Worm (Caenorhabditis elegans) whole organism, L4 larva: ENCODE results near the gene C17G1.5.

Experiments
- F10B5.3 ChIP-seq: sonication (generic microtip); optimal IDR thresholded peaks from 2 replicates; lab custom pipeline; 2016; ENCODE audit warnings: mild to moderate bottlenecking, missing genetic modification characterization, missing compliant biosample characterization
- F37D6.2 ChIP-seq: sonication (generic microtip); optimal IDR thresholded peaks from 2 replicates; lab custom pipeline; 2016; ENCODE audit warnings: mild to moderate bottlenecking, missing genetic modification characterization, missing compliant biosample characterization
- F44E2.7 ChIP-seq: fragments of 200-800 bp; sonication (Bioruptor generic); IDR thresholded peaks from 2 replicates; pipeline ENCODE4 v2.1.2; 2022; ENCODE audit warnings: missing genetic modification characterization, missing compliant biosample characterization
- T20F7.1 ChIP-seq: fragments of 200-800 bp; sonication (Bioruptor generic); optimal IDR thresholded peaks from 2 replicates; lab custom pipeline; 2018; ENCODE audit warnings: mild to moderate bottlenecking, missing genetic modification characterization, missing compliant biosample characterization
- T26A8.4 ChIP-seq: fragments of 200-800 bp; sonication (Bioruptor generic); IDR thresholded peaks from 2 replicates; pipeline ENCODE4 v1.3.6; 2022; ENCODE audit warnings: missing genetic modification characterization, missing compliant biosample characterization
- Y105C5A.15 ChIP-seq: fragments of 200-800 bp; sonication (Bioruptor generic); IDR thresholded peaks from 2 replicates; pipeline ENCODE4 v1.3.6; 2022; ENCODE audit warnings: missing genetic modification characterization, missing compliant biosample characterization
- aha-1 ChIP-seq: fragments of 150-350 bp; peaks from one replicate; lab custom pipeline; 2014; ENCODE audit warnings: missing biosample characterization, missing genetic modification characterization
- ceh-28 ChIP-seq: fragments of 150-350 bp; optimal IDR thresholded peaks from 2 replicates; lab custom pipeline; 2014; ENCODE audit warnings: missing biosample characterization, missing genetic modification reagents, missing genetic modification characterization
- ctbp-1 ChIP-seq: fragments of 200-800 bp; sonication (Bioruptor generic); IDR thresholded peaks from 2 replicates; pipeline ENCODE4 v1.3.6; 2022; ENCODE audit warnings: missing genetic modification reagents, missing genetic modification characterization, missing compliant biosample characterization
- daf-12 ChIP-seq: fragments of 150-350 bp; optimal IDR thresholded peaks from 2 replicates; lab custom pipeline; 2014; ENCODE audit warnings: missing biosample characterization, missing genetic modification reagents, missing genetic modification characterization
- daf-16 ChIP-seq, 3 experiments: sonication (generic microtip); optimal IDR thresholded peaks; 2 replicates each; lab custom pipeline; 2016 to 2017; ENCODE audit warnings: missing genetic modification characterization in 3 of 3, missing genetic modification reagents in 3 of 3, mild to moderate bottlenecking in 2 of 3, missing compliant biosample characterization in 2 of 3, missing biosample characterization in 1 of 3, moderate library complexity in 1 of 3
- daf-19 ChIP-seq: fragments of 200-800 bp; sonication (Bioruptor generic); conservative IDR thresholded peaks from 2 replicates; pipeline ENCODE4 v1.3.6; 2022; ENCODE audit warnings: missing genetic modification characterization, missing compliant biosample characterization
- daf-8 ChIP-seq: fragments of 200-800 bp; sonication (Bioruptor generic); IDR thresholded peaks from 2 replicates; pipeline ENCODE4 v1.3.6; 2022; ENCODE audit warnings: missing genetic modification characterization, missing compliant biosample characterization
- dmd-6 ChIP-seq: fragments of 200-800 bp; sonication (Bioruptor generic); IDR thresholded peaks from 2 replicates; pipeline ENCODE4 v1.3.6; 2022; ENCODE audit warnings: missing genetic modification reagents, missing genetic modification characterization, missing compliant biosample characterization
- dmd-8 ChIP-seq: fragments of 200-800 bp; sonication (Bioruptor generic); IDR thresholded peaks from 2 replicates; pipeline ENCODE4 v1.3.6; 2022; ENCODE audit warnings: missing genetic modification characterization, missing compliant biosample characterization
- dpl-1 ChIP-seq: fragments of 150-350 bp; optimal IDR thresholded peaks from 2 replicates; lab custom pipeline; 2014; ENCODE audit warnings: missing biosample characterization, missing genetic modification reagents, missing genetic modification characterization
- duxl-1 ChIP-seq: sonication (generic microtip); optimal IDR thresholded peaks from 2 replicates; lab custom pipeline; 2016; ENCODE audit warnings: mild to moderate bottlenecking, missing genetic modification characterization, moderate library complexity, missing compliant biosample characterization; ENCODE audit not compliant: poor library complexity
- dve-1 ChIP-seq: sonication (generic microtip); optimal IDR thresholded peaks from 2 replicates; lab custom pipeline; 2017; ENCODE audit warnings: antibody characterized with exemption, mild to moderate bottlenecking, missing genetic modification characterization, missing compliant biosample characterization; ENCODE audit not compliant: insufficient read depth
- fkh-10 ChIP-seq: fragments of 150-350 bp; optimal IDR thresholded peaks from 2 replicates; lab custom pipeline; 2014; ENCODE audit warnings: missing biosample characterization, missing genetic modification reagents, missing genetic modification characterization
- fos-1 ChIP-seq: fragments of 150-350 bp; optimal IDR thresholded peaks from 2 replicates; lab custom pipeline; 2014; ENCODE audit warnings: missing biosample characterization, missing genetic modification characterization
- hlh-30 ChIP-seq: sonication (generic microtip); optimal IDR thresholded peaks from 2 replicates; lab custom pipeline; 2017; ENCODE audit warnings: antibody characterized with exemption, mild to moderate bottlenecking, missing genetic modification characterization, missing compliant biosample characterization; ENCODE audit not compliant: insufficient read depth
- jun-1 ChIP-seq: fragments of 150-350 bp; optimal IDR thresholded peaks from 2 replicates; lab custom pipeline; 2014; ENCODE audit warnings: missing biosample characterization, missing genetic modification reagents, missing genetic modification characterization
- lim-7 ChIP-seq: fragments of 200-800 bp; sonication (Bioruptor generic); IDR thresholded peaks from 2 replicates; pipeline ENCODE4 v1.3.6; 2022; ENCODE audit warnings: missing genetic modification characterization, missing compliant biosample characterization
- lin-29 ChIP-seq: fragments of 200-800 bp; sonication (Bioruptor generic); IDR thresholded peaks from 2 replicates; pipeline ENCODE4 v1.3.6; 2022; ENCODE audit warnings: missing genetic modification reagents, missing genetic modification characterization, missing compliant biosample characterization
- lin-38 ChIP-seq: fragments of 200-800 bp; sonication (Bioruptor generic); IDR thresholded peaks from 2 replicates; pipeline ENCODE4 v1.3.6; 2022; ENCODE audit warnings: missing genetic modification reagents, missing genetic modification characterization, missing compliant biosample characterization
- lir-3 ChIP-seq: sonication (generic microtip); optimal IDR thresholded peaks from 2 replicates; lab custom pipeline; 2016; ENCODE audit warnings: mild to moderate bottlenecking, missing genetic modification characterization, missing compliant biosample characterization
- lsy-2 ChIP-seq, 2 experiments: fragments of 150-350 bp in 1 of 2; sonication (generic microtip) in 1 of 2; optimal IDR thresholded peaks; 2 replicates each; lab custom pipeline; 2014 to 2017; ENCODE audit warnings: missing biosample characterization in 2 of 2, missing genetic modification characterization in 2 of 2
- mdl-1 ChIP-seq, 2 experiments: fragments of 150-350 bp in 1 of 2; sonication (generic microtip) in 1 of 2; optimal IDR thresholded peaks; 2 replicates each; lab custom pipeline; 2014 to 2017; ENCODE audit warnings: missing biosample characterization in 2 of 2, missing genetic modification characterization in 2 of 2
- mdt-29 ChIP-seq: fragments of 200-800 bp; sonication (Bioruptor generic); IDR thresholded peaks from 2 replicates; pipeline ENCODE4 v1.3.6; 2022; ENCODE audit warnings: missing genetic modification reagents, missing genetic modification characterization, missing compliant biosample characterization
- mes-2 ChIP-seq: sonication (generic microtip); optimal IDR thresholded peaks from 2 replicates; lab custom pipeline; 2016; ENCODE audit warnings: missing genotype, mild to moderate bottlenecking, missing genetic modification characterization, missing compliant biosample characterization; ENCODE audit not compliant: poor library complexity, severe bottlenecking
- mxl-2 ChIP-seq: fragments of 200-800 bp; sonication (Bioruptor generic); conservative IDR thresholded peaks from 2 replicates; pipeline ENCODE4 v1.3.6; 2022; ENCODE audit warnings: missing genetic modification reagents, missing genetic modification characterization, missing compliant biosample characterization
- nhr-11 ChIP-seq: fragments of 150-350 bp; optimal IDR thresholded peaks from 2 replicates; lab custom pipeline; 2014; ENCODE audit warnings: missing biosample characterization, missing genetic modification characterization
- nhr-25 ChIP-seq: sonication (generic microtip); optimal IDR thresholded peaks from 2 replicates; lab custom pipeline; 2017; ENCODE audit warnings: missing genetic modification characterization, mild to moderate bottlenecking, missing compliant biosample characterization, antibody characterized with exemption, moderate library complexity, borderline replicate concordance; ENCODE audit not compliant: insufficient read depth
- nhr-42 ChIP-seq: fragments of 200-800 bp; sonication (Bioruptor generic); IDR thresholded peaks from 2 replicates; pipeline ENCODE4 v1.3.6; 2022; ENCODE audit warnings: missing genetic modification characterization, missing compliant biosample characterization
- nhr-6 ChIP-seq: fragments of 150-350 bp; optimal IDR thresholded peaks from 2 replicates; lab custom pipeline; 2014; ENCODE audit warnings: missing biosample characterization, missing genetic modification characterization
- nhr-77 ChIP-seq: fragments of 150-350 bp; optimal IDR thresholded peaks from 2 replicates; lab custom pipeline; 2014; ENCODE audit warnings: missing biosample characterization, missing genetic modification characterization
- rbr-2 ChIP-seq: sonication (generic microtip); optimal IDR thresholded peaks from 2 replicates; lab custom pipeline; 2016; ENCODE audit warnings: missing genotype, missing genetic modification characterization, missing compliant biosample characterization
- skn-1 ChIP-seq: fragments of 150-350 bp; optimal IDR thresholded peaks from 2 replicates; lab custom pipeline; 2014; ENCODE audit warnings: missing biosample characterization, missing genetic modification characterization
- spr-1 ChIP-seq: sonication (generic microtip); optimal IDR thresholded peaks from 2 replicates; lab custom pipeline; 2016; ENCODE audit warnings: mild to moderate bottlenecking, missing genetic modification characterization, missing compliant biosample characterization
- unc-62 ChIP-seq, 3 experiments: fragments of 150-350 bp in 1 of 3; sonication (generic microtip); optimal IDR thresholded peaks in 2 of 3; peaks in 1 of 3; 1 replicate in 1 of 3; 2 replicates in 2 of 3; lab custom pipeline; 2014 to 2017; ENCODE audit warnings: missing biosample characterization in 3 of 3, missing genetic modification characterization in 3 of 3, missing genetic modification reagents in 3 of 3, missing genotype in 1 of 3
- zag-1 ChIP-seq: fragments of 150-350 bp; optimal IDR thresholded peaks from 2 replicates; lab custom pipeline; 2014; ENCODE audit warnings: missing biosample characterization, missing genetic modification characterization
- zfp-3 ChIP-seq: fragments of 200-800 bp; sonication (Bioruptor generic); conservative IDR thresholded peaks from 2 replicates; pipeline ENCODE4 v1.3.6; 2022; ENCODE audit warnings: missing genetic modification reagents, missing genetic modification characterization, missing compliant biosample characterization
- zip-2 ChIP-seq: fragments of 150-350 bp; optimal IDR thresholded peaks from 2 replicates; lab custom pipeline; 2014; ENCODE audit warnings: missing biosample characterization, missing genetic modification characterization
- ztf-11 ChIP-seq: fragments of 150-350 bp; optimal IDR thresholded peaks from 2 replicates; lab custom pipeline; 2014; ENCODE audit warnings: missing biosample characterization, missing genetic modification characterization
- ztf-7 ChIP-seq: fragments of 150-350 bp; optimal IDR thresholded peaks from 2 replicates; lab custom pipeline; 2014; ENCODE audit warnings: missing biosample characterization, missing genetic modification characterization

C17G1.5 gene

ce11 chrX:9958561-9958960, 20.0 kb downstream of the C17G1.5 start, which contains the start of gene ZC506.1 (continued):
- TF ChIP-seq zfp-3 (GFP tag; lab: Robert Waterston, UW) = peak; percentile 79
- TF ChIP-seq daf-16 (GFP tag; optimal IDR thresholded peaks at IDR 0.05; lab: Kevin White, UChicago) = peak; percentile 43 to 67
- TF ChIP-seq daf-16 (tag; optimal IDR thresholded peaks at IDR 0.05; lab: Kevin White, UChicago) = peak; percentile 87
- peak; percentile 84 for TF ChIP-seq ceh-28
- peak; percentile 74; the same call in 1 of the 2 replicates for TF ChIP-seq mxl-2
- peak; percentile 91 for TF ChIP-seq spr-1 (tag; lab: Kevin White, UChicago)
- TF ChIP-seq nhr-77 (tag; lab: Kevin White, UChicago) = peak; percentile 95
- no peak for TF ChIP-seq daf-8 (GFP tag; lab: Robert Waterston, UW)
- TF ChIP-seq fos-1 = no peak
- TF ChIP-seq mdl-1 (tag; optimal IDR thresholded peaks at IDR 0.05; lab: Kevin White, UChicago) = peak; percentile 75 to 92
- peak; percentile 93 for TF ChIP-seq nhr-6 (tag; lab: Kevin White, UChicago)
- peak; percentile 87 for TF ChIP-seq hlh-30 (tag; lab: Kevin White, UChicago)
- peak; percentile 98 for TF ChIP-seq dve-1 (tag; lab: Kevin White, UChicago)
- peak; percentile 89 for TF ChIP-seq nhr-42 (GFP tag; lab: Robert Waterston, UW)
- peak in 1 of 2 experiments; percentile 100 for TF ChIP-seq unc-62 (GFP tag; optimal IDR thresholded peaks at IDR 0.05 in 1 of 2; lab: Kevin White, UChicago)
- no peak for TF ChIP-seq unc-62 (tag; optimal IDR thresholded peaks at IDR 0.05; lab: Kevin White, UChicago)
- peak; percentile 89 for TF ChIP-seq dmd-6 (GFP tag; lab: Robert Waterston, UW)
- peak; percentile 99 for TF ChIP-seq lin-38
- peak; percentile 84 for TF ChIP-seq T20F7.1 (GFP tag; lab: Kevin White, UChicago)
- no peak for TF ChIP-seq zag-1 (tag; lab: Kevin White, UChicago)
- peak; percentile 92 for TF ChIP-seq jun-1
- no peak for TF ChIP-seq skn-1 (tag; lab: Kevin White, UChicago)
- peak; percentile 92 for TF ChIP-seq ctbp-1
- peak; percentile 99 for TF ChIP-seq aha-1 (tag; lab: Kevin White, UChicago)
- peak; percentile 87 for TF ChIP-seq T26A8.4 (GFP tag; lab: Robert Waterston, UW)
- 0 out of 2 replicates have a peak, but pooled peaks have one; percentile 11 for TF ChIP-seq lin-29 (GFP tag; lab: Robert Waterston, UW)
- peak; percentile 54 for TF ChIP-seq fkh-10
- peak; percentile 95 for TF ChIP-seq nhr-11 (tag; lab: Kevin White, UChicago)
- TF ChIP-seq rbr-2 = peak; percentile 97
- peak; percentile 90 for TF ChIP-seq nhr-25 (tag; lab: Kevin White, UChicago)
- TF ChIP-seq duxl-1 = peak; percentile 58
- TF ChIP-seq lsy-2 (tag; optimal IDR thresholded peaks at IDR 0.05; lab: Kevin White, UChicago) = peak; percentile 79 to 92
- peak; percentile 62 for TF ChIP-seq dpl-1 (GFP tag; lab: Kevin White, UChicago)
- peak; percentile 93 for TF ChIP-seq mes-2 (tag; lab: Kevin White, UChicago)
- 0 out of 2 replicates have a peak, but pooled peaks have one; percentile 42 for TF ChIP-seq dmd-8
- TF ChIP-seq mdt-29 = peak; percentile 58; the same call in 1 of the 2 replicates
- TF ChIP-seq ztf-11 (tag; lab: Kevin White, UChicago) = no peak
- TF ChIP-seq daf-19 = no peak
- peak; percentile 83 for TF ChIP-seq F37D6.2 (tag; lab: Kevin White, UChicago)
- TF ChIP-seq daf-12 = no peak
- no peak for TF ChIP-seq F44E2.7 (GFP tag; lab: Robert Waterston, UW)
- TF ChIP-seq F10B5.3 (tag; lab: Kevin White, UChicago) = peak; percentile 65
- peak; percentile 86 for TF ChIP-seq ztf-7 (tag; lab: Kevin White, UChicago)
- no peak for TF ChIP-seq lir-3 (tag; lab: Kevin White, UChicago)
- peak; percentile 45 for TF ChIP-seq zip-2 (tag; lab: Kevin White, UChicago)
- TF ChIP-seq lim-7 (GFP tag; lab: Robert Waterston, UW) = no peak
- TF ChIP-seq Y105C5A.15 (GFP tag; lab: Robert Waterston, UW) = no peak
- TF ChIP-seq, all 104 proteins: peak for 65
